Fruit fly (Drosophila melanogaster): ENCODE measurements around the gene CG12320.
A peak's percentile ranks its signal among the peaks of the same experiment; 100 is the strongest.

CG12320 gene

dm6 chr3R:18297444-18298297 lies 45.1 kb upstream of the CG12320 start (continued):
- 0 out of 2 replicates have a peak, but pooled peaks have one; percentile 34 for TF ChIP-seq ranshi (GFP tag; IDR thresholded peaks at IDR 0.05)
- peak; percentile 12 for TF ChIP-seq CG8924 (tag; optimal IDR thresholded peaks at IDR 0.05)
- TF ChIP-seq CG7372 (GFP tag; IDR thresholded peaks at IDR 0.05): no peak
- peak; percentile 75 for TF ChIP-seq twi (tag; optimal IDR thresholded peaks at IDR 0.05)
- TF ChIP-seq Vsx1 (GFP tag; optimal IDR thresholded peaks at IDR 0.05): no peak
- TF ChIP-seq CG17361 (GFP tag; IDR thresholded peaks at IDR 0.05): 0 out of 3 replicates have a peak, but pooled peaks have one; percentile 16
- TF ChIP-seq zfh1 (GFP tag; IDR thresholded peaks at IDR 0.05): peak; percentile 25; the same call in 1 of the 3 replicates
- TF ChIP-seq fru (optimal IDR thresholded peaks at IDR 0.05): no peak
- peak; percentile 19 for TF ChIP-seq grau (tag; optimal IDR thresholded peaks at IDR 0.05)
- TF ChIP-seq Hr51 (GFP tag; optimal IDR thresholded peaks at IDR 0.05): no peak
- peak; percentile 22 for TF ChIP-seq unpg (GFP tag; optimal IDR thresholded peaks at IDR 0.05)
- 0 out of 3 replicates have a peak, but pooled peaks have one; percentile 55 for TF ChIP-seq ken (GFP tag; IDR thresholded peaks at IDR 0.05)
- peak; percentile 23 for TF ChIP-seq HHEX (GFP tag; optimal IDR thresholded peaks at IDR 0.05)
- TF ChIP-seq Deaf1 (tag; optimal IDR thresholded peaks at IDR 0.05): peak; percentile 34
- peak; percentile 22 for TF ChIP-seq CG18262 (tag; optimal IDR thresholded peaks at IDR 0.05)
- no peak for TF ChIP-seq Oli (tag; optimal IDR thresholded peaks at IDR 0.05)
- TF ChIP-seq knrl (GFP tag; IDR thresholded peaks at IDR 0.05; ENCODE audit: partially characterized antibody): no peak
- peak; percentile 4 for TF ChIP-seq CG10979 (tag; optimal IDR thresholded peaks at IDR 0.05)
- TF ChIP-seq peb (GFP tag; IDR thresholded peaks at IDR 0.05): 0 out of 2 replicates have a peak, but pooled peaks have one; percentile 12
- TF ChIP-seq Optix (GFP tag; IDR thresholded peaks at IDR 0.05): peak; percentile 28; the same call in 1 of the 3 replicates
- TF ChIP-seq chinmo (GFP tag; IDR thresholded peaks at IDR 0.05; ENCODE audit: partially characterized antibody): 0 out of 4 replicates have a peak, but pooled peaks have one; percentile 5
- TF ChIP-seq Xrp1 (GFP tag; IDR thresholded peaks at IDR 0.05): peak; percentile 28; the same call in 1 of the 2 replicates
- TF ChIP-seq Med (GFP tag): peak; percentile 70
- peak; percentile 7 for TF ChIP-seq CG11398 (GFP tag; optimal IDR thresholded peaks at IDR 0.05)
- 0 out of 2 replicates have a peak, but pooled peaks have one; percentile 10 for TF ChIP-seq lmd (GFP tag; IDR thresholded peaks at IDR 0.05)
- peak; percentile 62 for TF ChIP-seq Ets65A (GFP tag)
- TF ChIP-seq CG11504 (tag; optimal IDR thresholded peaks at IDR 0.05): peak; percentile 1
- no peak for TF ChIP-seq hkb (optimal IDR thresholded peaks at IDR 0.05)
- TF ChIP-seq hkb (GFP tag; IDR thresholded peaks at IDR 0.05): 0 out of 2 replicates have a peak, but pooled peaks have one; percentile 7
- peak; percentile 37 for TF ChIP-seq lab (GFP tag; optimal IDR thresholded peaks at IDR 0.05)
- 0 out of 3 replicates have a peak, but pooled peaks have one; percentile 36 for TF ChIP-seq H15 (GFP tag; IDR thresholded peaks at IDR 0.05)
- TF ChIP-seq CG4360 (GFP tag; IDR thresholded peaks at IDR 0.05): 0 out of 2 replicates have a peak, but pooled peaks have one; percentile 17
- TF ChIP-seq D19A (tag; optimal IDR thresholded peaks at IDR 0.05): no peak
- no peak for TF ChIP-seq CG17612 (GFP tag; IDR thresholded peaks at IDR 0.05)
- peak; percentile 0 for TF ChIP-seq jumu (GFP tag; optimal IDR thresholded peaks at IDR 0.05)
- TF ChIP-seq CG8388 (GFP tag; optimal IDR thresholded peaks at IDR 0.05): peak; percentile 5
- TF ChIP-seq esg (GFP tag; conservative IDR thresholded peaks at IDR 0.05): no peak
- TF ChIP-seq CG17385 (GFP tag; optimal IDR thresholded peaks at IDR 0.05): peak; percentile 37

DNA sequence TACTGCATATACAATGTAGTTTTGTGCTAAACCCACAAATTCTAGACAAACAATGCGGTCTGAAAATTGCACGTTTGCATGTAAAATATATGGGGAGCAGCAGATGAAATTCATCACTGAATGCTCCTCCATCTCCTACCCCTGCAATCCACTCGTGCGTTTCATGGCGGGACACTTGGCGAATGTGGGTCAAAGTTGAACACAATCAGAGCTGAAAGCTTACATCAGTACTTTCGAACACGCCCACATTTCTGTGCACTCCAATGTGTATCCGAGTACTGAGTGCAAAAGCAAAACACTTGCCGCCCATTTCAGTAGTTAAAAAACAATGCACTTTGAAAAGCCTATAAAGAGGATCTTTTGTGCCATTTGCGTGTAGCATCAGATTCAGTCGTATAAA lies 44.2 kb upstream of the CG12320 start:
- TF ChIP-seq fd102C (GFP tag; optimal IDR thresholded peaks at IDR 0.05): no peak
- TF ChIP-seq CG8765 (GFP tag; IDR thresholded peaks at IDR 0.05): no peak
- TF ChIP-seq seq (GFP tag; IDR thresholded peaks at IDR 0.05): no peak
- no peak for TF ChIP-seq bsh (GFP tag; optimal IDR thresholded peaks at IDR 0.05)
- TF ChIP-seq HmgD (GFP tag; optimal IDR thresholded peaks at IDR 0.05): no peak
- peak; percentile 14 for TF ChIP-seq Med (GFP tag)
- no peak for TF ChIP-seq BEAF-32 (GFP tag; optimal IDR thresholded peaks at IDR 0.05)
- peak; percentile 10 for TF ChIP-seq sens (GFP tag)
- 0 out of 3 replicates have a peak, but pooled peaks have one; percentile 42 for TF ChIP-seq hb (GFP tag; IDR thresholded peaks at IDR 0.05; ENCODE audit: partially characterized antibody)
- no peak for TF ChIP-seq esg (GFP tag; conservative IDR thresholded peaks at IDR 0.05)
- TF ChIP-seq Hr78 (GFP tag; optimal IDR thresholded peaks at IDR 0.05): peak in 1 of 2 experiments; percentile 74

Data from whole organism, embryonic.